Fruit fly (Drosophila melanogaster): ENCODE results near the gene Obp18a.

DNA sequence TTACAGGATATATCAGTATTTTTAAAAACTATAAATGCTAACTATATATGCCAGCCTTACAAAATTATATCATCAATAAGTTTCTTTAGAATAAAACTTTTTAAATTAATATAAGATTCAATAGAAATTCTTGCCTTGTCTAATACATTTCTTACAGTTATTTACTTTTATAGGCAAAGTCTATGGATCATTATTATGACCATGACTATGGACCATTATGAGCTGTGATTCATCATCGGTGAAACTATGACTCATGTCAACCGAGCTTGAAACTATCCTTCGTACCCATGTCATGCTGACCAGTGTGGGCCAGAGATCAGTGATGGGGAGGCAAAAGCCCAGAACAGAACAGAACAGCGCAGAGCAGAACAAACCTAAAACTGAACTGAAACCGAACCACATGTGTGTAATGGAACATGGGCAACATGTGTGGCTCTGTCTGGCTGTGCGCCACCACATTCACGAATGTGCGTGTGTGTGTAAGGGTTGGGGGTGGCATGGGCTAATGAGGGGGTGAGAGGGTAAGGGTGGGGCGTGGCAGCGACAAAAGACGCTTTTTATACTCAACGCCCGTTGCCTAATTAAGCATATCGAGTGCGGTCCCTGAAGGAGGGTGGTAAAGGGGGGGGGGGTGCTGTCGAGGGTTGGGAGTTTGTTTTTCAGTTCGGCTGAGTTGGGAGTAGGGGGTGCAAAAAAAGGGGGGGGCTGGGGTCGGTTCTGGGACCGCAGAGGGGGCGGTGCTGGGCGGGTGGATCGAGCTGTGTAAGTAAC lies 23.0 kb upstream of the Obp18a start:
- no peak for TF ChIP-seq CTCF (optimal IDR thresholded peaks at IDR 0.05)
- TF ChIP-seq CG8478 (optimal IDR thresholded peaks at IDR 0.05), result no peak

All from S2 (cell line).